Worm (Caenorhabditis elegans) whole organism, young adult: ENCODE measurements around the gene glrx-5.

Experiments
- B0261.1 ChIP-seq: sonication (generic microtip); optimal IDR thresholded peaks from 2 replicates; lab custom pipeline; 2016; ENCODE audit warnings: mild to moderate bottlenecking, missing genetic modification characterization, moderate library complexity, missing compliant biosample characterization
- B0336.3 ChIP-seq: fragments of 200-800 bp; sonication (Bioruptor generic); IDR thresholded peaks from 2 replicates; pipeline ENCODE4 v1.3.6; 2022; ENCODE audit warnings: missing genetic modification characterization, missing compliant biosample characterization
- F10E7.11 ChIP-seq: sonication (generic microtip); optimal IDR thresholded peaks from 2 replicates; lab custom pipeline; 2017; ENCODE audit warnings: mild to moderate bottlenecking, missing genetic modification characterization, moderate library complexity, missing compliant biosample characterization
- F22D6.2 ChIP-seq: sonication (generic microtip); optimal IDR thresholded peaks from 2 replicates; lab custom pipeline; 2016; ENCODE audit warnings: mild to moderate bottlenecking, missing genetic modification characterization, missing compliant biosample characterization
- F39B2.1 ChIP-seq: fragments of 200-800 bp; sonication (Bioruptor generic); IDR thresholded peaks from 2 replicates; pipeline ENCODE4 v1.3.6; 2022; ENCODE audit warnings: missing genetic modification reagents, missing genetic modification characterization, missing compliant biosample characterization
- F49E8.2 ChIP-seq: sonication (generic microtip); optimal IDR thresholded peaks from 3 replicates; lab custom pipeline; 2017; ENCODE audit warnings: missing genetic modification characterization, mild to moderate bottlenecking, missing compliant biosample characterization, antibody characterized with exemption, moderate library complexity; ENCODE audit not compliant: insufficient read depth
- F57A8.1 ChIP-seq: fragments of 200-800 bp; sonication (Bioruptor generic); optimal IDR thresholded peaks from 2 replicates; lab custom pipeline; 2018; ENCODE audit warnings: mild to moderate bottlenecking, missing genetic modification characterization, moderate library complexity, missing compliant biosample characterization
- F57C9.4 ChIP-seq: sonication (generic microtip); optimal IDR thresholded peaks from 2 replicates; lab custom pipeline; 2017; ENCODE audit warnings: mild to moderate bottlenecking, missing genetic modification characterization, missing compliant biosample characterization
- K12H6.12 ChIP-seq: fragments of 200-800 bp; sonication (Bioruptor generic); optimal IDR thresholded peaks from 2 replicates; lab custom pipeline; 2018; ENCODE audit warnings: mild to moderate bottlenecking, missing genetic modification characterization, missing compliant biosample characterization
- T26A5.8 ChIP-seq: sonication (generic microtip); optimal IDR thresholded peaks from 2 replicates; lab custom pipeline; 2016; ENCODE audit warnings: missing genetic modification characterization, missing compliant biosample characterization
- atf-7 ChIP-seq: sonication (generic microtip); optimal IDR thresholded peaks from 2 replicates; lab custom pipeline; 2017; ENCODE audit warnings: mild to moderate bottlenecking, missing genetic modification characterization, missing compliant biosample characterization
- athp-1 ChIP-seq: sonication (generic microtip); optimal IDR thresholded peaks from 2 replicates; lab custom pipeline; 2017; ENCODE audit warnings: mild to moderate bottlenecking, missing genetic modification characterization, missing compliant biosample characterization
- ccch-3 ChIP-seq: fragments of 200-800 bp; sonication (Bioruptor generic); optimal IDR thresholded peaks from 2 replicates; lab custom pipeline; 2018; ENCODE audit warnings: mild to moderate bottlenecking, missing genetic modification characterization, missing compliant biosample characterization
- cebp-1 ChIP-seq, 2 experiments: fragments of 200-800 bp in 1 of 2; sonication (Bioruptor generic) in 1 of 2; sonication (generic microtip) in 1 of 2; IDR thresholded peaks in 1 of 2; optimal IDR thresholded peaks in 1 of 2; 2 replicates each; pipeline versions ENCODE4 v1.3.6 to Lab custom; 2017 to 2022; ENCODE audit warnings: missing compliant biosample characterization in 2 of 2, missing genetic modification characterization in 2 of 2, mild to moderate bottlenecking in 1 of 2, missing genetic modification reagents in 1 of 2, moderate library complexity in 1 of 2
- cebp-2 ChIP-seq: fragments of 200-800 bp; sonication (Bioruptor generic); IDR thresholded peaks from 2 replicates; pipeline ENCODE4 v1.3.6; 2022; ENCODE audit warnings: missing genetic modification characterization, missing compliant biosample characterization
- ceh-100 ChIP-seq: fragments of 200-800 bp; sonication (Bioruptor generic); IDR thresholded peaks from 2 replicates; pipeline ENCODE4 v1.3.6; 2022; ENCODE audit warnings: missing genetic modification reagents, missing genetic modification characterization, missing compliant biosample characterization
- ceh-27 ChIP-seq: fragments of 200-800 bp; sonication (Bioruptor generic); optimal IDR thresholded peaks from 2 replicates; lab custom pipeline; 2018; ENCODE audit warnings: mild to moderate bottlenecking, missing genetic modification characterization, moderate library complexity, missing compliant biosample characterization
- die-1 ChIP-seq: sonication (generic microtip); optimal IDR thresholded peaks from 2 replicates; lab custom pipeline; 2016; ENCODE audit warnings: missing genotype, mild to moderate bottlenecking, missing genetic modification characterization, missing compliant biosample characterization
- egrh-3 ChIP-seq: fragments of 200-800 bp; sonication (Bioruptor generic); IDR thresholded peaks from 2 replicates; pipeline ENCODE4 v1.3.6; 2022; ENCODE audit warnings: missing genetic modification reagents, missing genetic modification characterization, missing compliant biosample characterization
- ekl-4 ChIP-seq: fragments of 200-800 bp; sonication (Bioruptor generic); IDR thresholded peaks from 2 replicates; pipeline ENCODE4 v1.3.6; 2022; ENCODE audit warnings: missing genetic modification reagents, missing genetic modification characterization, missing compliant biosample characterization
- fkh-3 ChIP-seq: sonication (generic microtip); optimal IDR thresholded peaks from 2 replicates; lab custom pipeline; 2016; ENCODE audit warnings: mild to moderate bottlenecking, missing genetic modification characterization, missing compliant biosample characterization
- him-1 ChIP-seq: sonication (generic microtip); optimal IDR thresholded peaks from 2 replicates; lab custom pipeline; 2016; ENCODE audit warnings: missing genotype, missing genetic modification reagents, missing genetic modification characterization, missing compliant biosample characterization
- lag-1 ChIP-seq: fragments of 200-800 bp; sonication (Bioruptor generic); IDR thresholded peaks from 2 replicates; pipeline ENCODE4 v1.3.6; 2022; ENCODE audit warnings: missing genetic modification reagents, missing genetic modification characterization, missing compliant biosample characterization
- lin-26 ChIP-seq: fragments of 200-800 bp; sonication (Bioruptor generic); IDR thresholded peaks from 2 replicates; pipeline ENCODE4 v1.3.6; 2022; ENCODE audit warnings: missing genetic modification reagents, missing genetic modification characterization, missing compliant biosample characterization
- lin-35 ChIP-seq, 3 experiments: fragments of 150-350 bp in 2 of 3; sonication (generic microtip) in 1 of 3; optimal IDR thresholded peaks; 2 replicates each; lab custom pipeline; 2014 to 2018; ENCODE audit warnings: missing biosample characterization in 3 of 3, missing genetic modification characterization in 3 of 3, missing genetic modification reagents in 3 of 3
- lin-40 ChIP-seq: sonication (generic microtip); optimal IDR thresholded peaks from 2 replicates; lab custom pipeline; 2016; ENCODE audit warnings: missing genetic modification characterization, mild to moderate bottlenecking, missing compliant biosample characterization, missing genotype, missing genetic modification reagents
- lin-54 ChIP-seq: fragments of 200-800 bp; sonication (Bioruptor generic); optimal IDR thresholded peaks from 2 replicates; lab custom pipeline; 2018; ENCODE audit warnings: mild to moderate bottlenecking, missing genetic modification characterization, missing compliant biosample characterization
- lsl-1 ChIP-seq: fragments of 200-800 bp; sonication (Bioruptor generic); optimal IDR thresholded peaks from 2 replicates; lab custom pipeline; 2018; ENCODE audit warnings: mild to moderate bottlenecking, missing genetic modification characterization, moderate library complexity, missing compliant biosample characterization
- madf-6 ChIP-seq: fragments of 200-800 bp; sonication (Bioruptor generic); IDR thresholded peaks from 2 replicates; pipeline ENCODE4 v1.3.6; 2022; ENCODE audit warnings: missing genetic modification reagents, missing genetic modification characterization, missing compliant biosample characterization
- mel-28 ChIP-seq: sonication (generic microtip); optimal IDR thresholded peaks from 2 replicates; lab custom pipeline; 2016; ENCODE audit warnings: borderline replicate concordance, mild to moderate bottlenecking, missing genetic modification characterization, missing compliant biosample characterization
- nhr-27 ChIP-seq: fragments of 200-800 bp; sonication (Bioruptor generic); optimal IDR thresholded peaks from 2 replicates; lab custom pipeline; 2018; ENCODE audit warnings: mild to moderate bottlenecking, missing genetic modification characterization, moderate library complexity, missing compliant biosample characterization
- nhr-90 ChIP-seq: sonication (generic microtip); optimal IDR thresholded peaks from 2 replicates; lab custom pipeline; 2016; ENCODE audit warnings: missing genotype, mild to moderate bottlenecking, missing genetic modification characterization, missing compliant biosample characterization
- pbrm-1 ChIP-seq: fragments of 200-800 bp; sonication (Bioruptor generic); IDR thresholded peaks from 2 replicates; pipeline ENCODE4 v1.3.6; 2022; ENCODE audit warnings: missing genetic modification reagents, missing genetic modification characterization, missing compliant biosample characterization
- rec-8 ChIP-seq, 2 experiments: sonication (generic microtip); optimal IDR thresholded peaks; 2 replicates each; lab custom pipeline; 2016; ENCODE audit warnings: mild to moderate bottlenecking in 2 of 2, missing genetic modification characterization in 2 of 2, missing genetic modification reagents in 2 of 2, missing genotype in 2 of 2, missing biosample characterization in 1 of 2, missing compliant biosample characterization in 1 of 2, moderate library complexity in 1 of 2
- sdz-38 ChIP-seq: sonication (generic microtip); optimal IDR thresholded peaks from 2 replicates; lab custom pipeline; 2016; ENCODE audit warnings: missing genotype, missing genetic modification characterization, missing compliant biosample characterization
- snpc-1.1 ChIP-seq: sonication (generic microtip); optimal IDR thresholded peaks from 2 replicates; lab custom pipeline; 2017; ENCODE audit warnings: missing genetic modification characterization, mild to moderate bottlenecking, missing compliant biosample characterization, antibody characterized with exemption, moderate library complexity, missing genotype, missing genetic modification reagents; ENCODE audit not compliant: insufficient read depth
- snpc-1.3 ChIP-seq: sonication (generic microtip); optimal IDR thresholded peaks from 2 replicates; lab custom pipeline; 2017; ENCODE audit warnings: missing genetic modification characterization, mild to moderate bottlenecking, missing compliant biosample characterization, antibody characterized with exemption, moderate library complexity, missing genotype, missing genetic modification reagents; ENCODE audit not compliant: insufficient read depth
- snpc-4 ChIP-seq, 5 experiments: fragments of 150-350 bp in 1 of 5; sonication (generic microtip) in 4 of 5; optimal IDR thresholded peaks; 2 replicates each; lab custom pipeline; 2014 to 2018; ENCODE audit warnings: missing genetic modification characterization in 5 of 5, missing biosample characterization in 3 of 5, antibody characterized with exemption in 2 of 5, mild to moderate bottlenecking in 2 of 5, missing compliant biosample characterization in 2 of 5, missing genotype in 2 of 5, moderate library complexity in 2 of 5, missing genetic modification reagents in 1 of 5
- somi-1 ChIP-seq: fragments of 200-800 bp; sonication (Bioruptor generic); optimal IDR thresholded peaks from 2 replicates; lab custom pipeline; 2018; ENCODE audit warnings: mild to moderate bottlenecking, missing genetic modification characterization, missing compliant biosample characterization
- sptf-2 ChIP-seq: fragments of 200-800 bp; sonication (Bioruptor generic); optimal IDR thresholded peaks from 2 replicates; lab custom pipeline; 2018; ENCODE audit warnings: mild to moderate bottlenecking, missing genetic modification characterization, missing compliant biosample characterization
- tlf-1 ChIP-seq: fragments of 200-800 bp; sonication (Bioruptor generic); optimal IDR thresholded peaks from 2 replicates; lab custom pipeline; 2018; ENCODE audit warnings: mild to moderate bottlenecking, missing genetic modification characterization, missing compliant biosample characterization
- ztf-26 ChIP-seq: sonication (generic microtip); optimal IDR thresholded peaks from 2 replicates; lab custom pipeline; 2017; ENCODE audit warnings: missing genetic modification characterization, missing compliant biosample characterization

The glrx-5 gene

ce11 chrIII:12372080-12373065 lies 1.3 kb downstream of the glrx-5 start (continued):
- TF ChIP-seq lin-26 (GFP tag; lab: Robert Waterston, UW) (0 out of 2 replicates have a peak, but pooled peaks have one; percentile 16), egrh-3 (GFP tag; lab: Robert Waterston, UW) (0 out of 2 replicates have a peak, but pooled peaks have one; percentile 8), F39B2.1 (GFP tag; lab: Robert Waterston, UW) (no peak), sptf-2 (GFP tag; lab: Kevin White, UChicago) (no peak), pbrm-1 (GFP tag; lab: Robert Waterston, UW) (peak; percentile 15; the same call in 1 of the 2 replicates), ceh-100 (GFP tag; lab: Robert Waterston, UW) (no peak), B0336.3 (peak; percentile 53; the same call in 1 of the 2 replicates), him-1 (peak; percentile 48), cebp-1 (GFP tag; IDR thresholded peaks at IDR 0.05; lab: Robert Waterston, UW) (no peak), cebp-1 (tag; optimal IDR thresholded peaks at IDR 0.05; lab: Kevin White, UChicago) (peak; percentile 20)

ce11 chrIII:12370011-12370506 lies 3.6 kb downstream of the glrx-5 start, which contains the start of gene rpt-6:
Gene rpt-6, plus strand, starts transcription at chrIII:12370456.
- no peak for TF ChIP-seq F57A8.1 (GFP tag; lab: Kevin White, UChicago)
- TF ChIP-seq atf-7 (tag; lab: Kevin White, UChicago), result no peak
- TF ChIP-seq snpc-4 (GFP tag; optimal IDR thresholded peaks at IDR 0.05; lab: Kevin White, UChicago), result peak; percentile 5
- TF ChIP-seq snpc-4 (tag; optimal IDR thresholded peaks at IDR 0.05; lab: Kevin White, UChicago), result no peak
- TF ChIP-seq nhr-90, result no peak
- TF ChIP-seq ceh-27 (GFP tag; lab: Kevin White, UChicago), result no peak
- no peak for TF ChIP-seq rec-8 (tag; optimal IDR thresholded peaks at IDR 0.05; lab: Kevin White, UChicago)
- TF ChIP-seq sdz-38 (tag; lab: Kevin White, UChicago), result no peak
- peak; percentile 76 for TF ChIP-seq madf-6 (GFP tag; lab: Robert Waterston, UW)
- no peak for TF ChIP-seq lag-1 (GFP tag; lab: Robert Waterston, UW)
- no peak for TF ChIP-seq F49E8.2 (tag; lab: Kevin White, UChicago)
- TF ChIP-seq B0261.1, result no peak
- no peak for TF ChIP-seq T26A5.8
- peak; percentile 57 for TF ChIP-seq snpc-1.3 (tag; lab: Kevin White, UChicago)
- TF ChIP-seq F10E7.11 (tag; lab: Kevin White, UChicago), result no peak
- peak; percentile 68 for TF ChIP-seq lin-54 (GFP tag; lab: Kevin White, UChicago)
- no peak for TF ChIP-seq ztf-26 (tag; lab: Kevin White, UChicago)
- TF ChIP-seq ceh-100 (GFP tag; lab: Robert Waterston, UW), result peak; percentile 26; the same call in 1 of the 2 replicates
- no peak for TF ChIP-seq F22D6.2 (tag; lab: Kevin White, UChicago)
- no peak for TF ChIP-seq F57C9.4 (tag; lab: Kevin White, UChicago)
- no peak for TF ChIP-seq somi-1
- no peak for TF ChIP-seq mel-28 (tag; lab: Kevin White, UChicago)
- TF ChIP-seq snpc-1.1 (tag; lab: Kevin White, UChicago), result peak; percentile 21
- TF ChIP-seq lin-35 (GFP tag; optimal IDR thresholded peaks at IDR 0.05; lab: Kevin White, UChicago), result peak in 1 of 3 experiments; percentile 45
- TF ChIP-seq ekl-4, result no peak
- TF ChIP-seq nhr-27 (tag; lab: Kevin White, UChicago), result no peak
- TF ChIP-seq lin-40 (tag; lab: Kevin White, UChicago), result peak; percentile 29
- TF ChIP-seq die-1 (tag; lab: Kevin White, UChicago), result no peak
- TF ChIP-seq fkh-3 (tag; lab: Kevin White, UChicago), result no peak
- no peak for TF ChIP-seq cebp-2 (GFP tag; lab: Robert Waterston, UW)
- TF ChIP-seq athp-1 (tag; lab: Kevin White, UChicago), result no peak
- no peak for TF ChIP-seq ccch-3 (GFP tag; lab: Kevin White, UChicago)
- no peak for TF ChIP-seq tlf-1 (GFP tag; lab: Kevin White, UChicago)
- no peak for TF ChIP-seq K12H6.12
- peak; percentile 10 for TF ChIP-seq lsl-1
